Fruit fly (Drosophila melanogaster) whole organism, prepupa: ENCODE measurements around the gene Mccc1.

Source experiments
- CG11294 ChIP-seq: fragments of 200-800 bp; sonication (Bioruptor generic); IDR thresholded peaks from 2 replicates; pipeline ENCODE4 v1.3.6; 2022; ENCODE audit warnings: missing biosample characterization, missing genetic modification characterization
- CG16779 ChIP-seq: fragments of 200-800 bp; sonication (Bioruptor generic); optimal IDR thresholded peaks from 3 replicates; lab custom pipeline; 2017; ENCODE audit warnings: missing biosample characterization, mild to moderate bottlenecking, missing genetic modification characterization
- CG6854 ChIP-seq: fragments of 200-800 bp; sonication (Bioruptor generic); optimal IDR thresholded peaks from 2 replicates; lab custom pipeline; 2017; ENCODE audit warnings: missing biosample characterization, mild to moderate bottlenecking, missing genetic modification characterization
- CG7368 ChIP-seq: fragments of 200-800 bp; sonication (Bioruptor generic); optimal IDR thresholded peaks from 3 replicates; lab custom pipeline; 2016; ENCODE audit warnings: missing biosample characterization, missing genetic modification characterization
- Eip93F ChIP-seq: fragments of 200-800 bp; sonication (Bioruptor generic); optimal IDR thresholded peaks from 2 replicates; lab custom pipeline; 2016; ENCODE audit warnings: missing biosample characterization, mild to moderate bottlenecking, missing genetic modification characterization
- Gug ChIP-seq: fragments of 200-800 bp; sonication (Bioruptor generic); IDR thresholded peaks from 2 replicates; pipeline ENCODE4 v1.3.6; 2022; ENCODE audit warnings: missing biosample characterization, missing genetic modification characterization
- Hr39 ChIP-seq: fragments of 200-800 bp; sonication (Bioruptor generic); optimal IDR thresholded peaks from 2 replicates; lab custom pipeline; 2016; ENCODE audit warnings: missing biosample characterization, missing genetic modification characterization
- OdsH ChIP-seq: fragments of 200-800 bp; sonication (Bioruptor generic); optimal IDR thresholded peaks from 3 replicates; lab custom pipeline; 2016; ENCODE audit warnings: missing biosample characterization, missing genetic modification characterization
- Sox14 ChIP-seq: fragments of 200-800 bp; sonication (Bioruptor generic); optimal IDR thresholded peaks from 3 replicates; lab custom pipeline; 2016; ENCODE audit warnings: missing biosample characterization, missing genetic modification characterization
- fd59A ChIP-seq: fragments of 200-800 bp; sonication (Bioruptor generic); optimal IDR thresholded peaks from 2 replicates; lab custom pipeline; 2017; ENCODE audit warnings: missing biosample characterization, mild to moderate bottlenecking, missing genetic modification characterization, missing genetic modification reagents

dm6 chr3R:31777482-31778165 lies 16.1 kb downstream of the Mccc1 start:
- TF ChIP-seq Eip93F (GFP tag; lab: Kevin White, UChicago) (peak; percentile 8), OdsH (no peak), CG11294 (GFP tag; lab: Robert Waterston, UW) (no peak), CG16779 (tag; lab: Kevin White, UChicago) (no peak), Hr39 (GFP tag; lab: Kevin White, UChicago) (no peak), Sox14 (GFP tag; lab: Kevin White, UChicago) (no peak), CG7368 (no peak), fd59A (no peak), CG6854 (GFP tag; lab: Kevin White, UChicago) (peak; percentile 40), Gug (no peak)
